Worm (Caenorhabditis elegans): Measurements from ENCODE around the gene Y57G11B.5.
"Not testable (repeated sequence)": the region's sequence is repeated elsewhere in the genome, so short reads cannot be mapped to it uniquely, and the experiment has no call there.

DNA sequence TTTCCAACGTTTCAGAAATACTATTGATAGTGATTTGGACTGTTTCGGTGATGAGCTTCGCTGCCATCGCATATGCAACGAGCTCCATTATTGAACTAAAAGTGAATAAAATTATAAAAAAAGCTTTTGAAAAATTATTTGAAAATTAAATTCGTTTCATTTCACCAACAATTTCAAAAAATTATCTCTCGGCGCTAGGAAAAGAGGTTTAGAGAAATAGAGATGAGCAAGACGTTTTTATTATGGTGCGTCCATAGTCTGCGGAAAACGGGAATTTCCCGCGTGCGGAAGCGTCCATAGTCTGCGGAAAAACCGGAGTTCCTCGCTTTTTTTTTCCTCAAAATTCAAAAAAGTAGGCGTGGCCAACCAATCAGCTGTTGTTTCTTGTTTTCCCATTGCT lies 22.7 kb upstream of the Y57G11B.5 start, which contains the start of gene pals-30:
- not testable (repeated sequence) for TF ChIP-seq ceh-6 (GFP tag; optimal IDR thresholded peaks at IDR 0.05); che-1 (tag; optimal IDR thresholded peaks at IDR 0.05); ama-1 (optimal IDR thresholded peaks at IDR 0.05)
